Fruit fly (Drosophila melanogaster) whole organism, wandering third instar larva: ENCODE measurements around the gene Cmtr1.

ENCODE experiments used
- CG32264 ChIP-seq: fragments of 200-800 bp; sonication (Bioruptor generic); optimal IDR thresholded peaks from 2 replicates; lab custom pipeline; 2016; ENCODE audit warnings: missing biosample characterization, missing genetic modification characterization
- CG9705 ChIP-seq: fragments of 200-800 bp; sonication (Bioruptor generic); optimal IDR thresholded peaks from 2 replicates; lab custom pipeline; 2018; ENCODE audit warnings: missing biosample characterization, mild to moderate bottlenecking, missing genetic modification characterization
- CrebA ChIP-seq: fragments of 200-800 bp; sonication (Bioruptor generic); optimal IDR thresholded peaks from 2 replicates; lab custom pipeline; 2016; ENCODE audit warnings: missing biosample characterization, mild to moderate bottlenecking, missing genetic modification characterization, borderline replicate concordance
- Dfd ChIP-seq: fragments of >200 bp; optimal IDR thresholded peaks from 2 replicates; lab custom pipeline; 2017; ENCODE audit warnings: missing biosample characterization, missing genetic modification characterization
- Dif ChIP-seq: fragments of 200-275, 200-300 bp; sonication (Bioruptor generic); optimal IDR thresholded peaks from 2 replicates; lab custom pipeline; 2018; ENCODE audit warnings: missing biosample characterization, missing genetic modification characterization; ENCODE audit not compliant: partially characterized antibody
- HLH106 ChIP-seq: fragments of 200-800 bp; optimal IDR thresholded peaks from 3 replicates; lab custom pipeline; 2019; ENCODE audit warnings: missing biosample characterization, mild to moderate bottlenecking, missing genetic modification characterization, moderate library complexity
- Hnf4 ChIP-seq: fragments of 200-800 bp; sonication (Bioruptor generic); optimal IDR thresholded peaks from 2 replicates; lab custom pipeline; 2016; ENCODE audit warnings: missing biosample characterization, mild to moderate bottlenecking, missing genetic modification characterization
- Hr78 ChIP-seq: fragments of >200 bp; optimal IDR thresholded peaks from 2 replicates; lab custom pipeline; 2017; ENCODE audit warnings: missing biosample characterization, missing genetic modification characterization
- Hr83 ChIP-seq: fragments of 200-300 bp; sonication (Bioruptor generic); optimal IDR thresholded peaks from 2 replicates; lab custom pipeline; 2016; ENCODE audit warnings: missing biosample characterization, mild to moderate bottlenecking, missing genetic modification characterization, moderate library complexity; ENCODE audit not compliant: poor library complexity, severe bottlenecking
- Jra ChIP-seq: sonication (Bioruptor generic); optimal IDR thresholded peaks from 2 replicates; lab custom pipeline; 2016; ENCODE audit warnings: missing biosample characterization, missing genetic modification characterization
- Mio ChIP-seq: sonication (Bioruptor generic); optimal IDR thresholded peaks from 2 replicates; lab custom pipeline; 2016; ENCODE audit warnings: missing biosample characterization, missing genetic modification characterization
- Myc ChIP-seq: fragments of >200 bp; optimal IDR thresholded peaks from 2 replicates; lab custom pipeline; 2017
- N ChIP-seq: fragments of >200 bp; optimal IDR thresholded peaks from 2 replicates; lab custom pipeline; 2018; ENCODE audit warnings: missing biosample characterization, missing external identifiers, missing genetic modification characterization
- Rel ChIP-seq, 2 experiments: fragments of 200-800 bp; sonication (Bioruptor generic) in 1 of 2; optimal IDR thresholded peaks; 2 replicates in 1 of 2; 3 replicates in 1 of 2; lab custom pipeline; 2016 to 2019; ENCODE audit warnings: mild to moderate bottlenecking in 2 of 2, missing biosample characterization in 2 of 2, missing genetic modification characterization in 2 of 2, moderate library complexity in 1 of 2
- Sp1 ChIP-seq: fragments of 200-800 bp; sonication (Bioruptor generic); optimal IDR thresholded peaks from 3 replicates; lab custom pipeline; 2019; ENCODE audit warnings: missing biosample characterization, mild to moderate bottlenecking, missing genetic modification characterization, moderate library complexity
- Vsx2 ChIP-seq: fragments of 200-300, 225-300 bp; sonication (Bioruptor generic); optimal IDR thresholded peaks from 2 replicates; lab custom pipeline; 2018; ENCODE audit warnings: missing biosample characterization, missing genetic modification characterization; ENCODE audit not compliant: partially characterized antibody
- br ChIP-seq: fragments of 200-800 bp; sonication (Bioruptor generic); optimal IDR thresholded peaks from 2 replicates; lab custom pipeline; 2016; ENCODE audit warnings: missing biosample characterization, missing genetic modification characterization
- brk ChIP-seq: fragments of 200-800 bp; sonication (Bioruptor generic); optimal IDR thresholded peaks from 2 replicates; lab custom pipeline; 2016; ENCODE audit warnings: missing biosample characterization, mild to moderate bottlenecking, missing genetic modification characterization
- dl ChIP-seq, 2 experiments: fragments of 175-275, 200-275 bp in 1 of 2; fragments of 200-275 bp in 1 of 2; sonication (Bioruptor generic); optimal IDR thresholded peaks; lab custom pipeline; 2018; ENCODE audit warnings: mild to moderate bottlenecking in 2 of 2, missing biosample characterization in 2 of 2, missing genetic modification characterization in 2 of 2, moderate library complexity in 2 of 2; ENCODE audit not compliant: partially characterized antibody in 2 of 2, insufficient read depth in 1 of 2
- dmrt93B ChIP-seq: fragments of 200-800 bp; sonication (Bioruptor generic); optimal IDR thresholded peaks from 2 replicates; lab custom pipeline; 2018; ENCODE audit warnings: missing biosample characterization, mild to moderate bottlenecking, missing genetic modification characterization
- ey ChIP-seq: fragments of 200-800 bp; sonication (Bioruptor generic); optimal IDR thresholded peaks from 2 replicates; lab custom pipeline; 2016; ENCODE audit warnings: missing biosample characterization, missing genetic modification characterization
- foxo ChIP-seq, 2 experiments: fragments of 200-800 bp; sonication (Bioruptor generic); optimal IDR thresholded peaks; 2 replicates in 1 of 2; 3 replicates in 1 of 2; lab custom pipeline; 2016 to 2017; ENCODE audit warnings: missing biosample characterization in 2 of 2, missing genetic modification characterization in 2 of 2
- fru ChIP-seq: fragments of 200-800 bp; sonication (Bioruptor generic); optimal IDR thresholded peaks from 3 replicates; lab custom pipeline; 2016; ENCODE audit warnings: missing biosample characterization, mild to moderate bottlenecking, missing genetic modification characterization
- h ChIP-seq: fragments of 200-800 bp; sonication (Bioruptor generic); optimal IDR thresholded peaks from 3 replicates; lab custom pipeline; 2016; ENCODE audit warnings: missing biosample characterization, mild to moderate bottlenecking, missing genetic modification characterization
- jim ChIP-seq: fragments of 175-275, 200-325 bp; sonication (Bioruptor generic); optimal IDR thresholded peaks from 2 replicates; lab custom pipeline; 2016; ENCODE audit warnings: missing biosample characterization, mild to moderate bottlenecking, missing genetic modification characterization
- lola ChIP-seq: fragments of >200 bp; optimal IDR thresholded peaks from 2 replicates; lab custom pipeline; 2017; ENCODE audit warnings: missing biosample characterization, missing genetic modification characterization
- psq ChIP-seq: fragments of 200-800 bp; sonication (Bioruptor generic); optimal IDR thresholded peaks from 3 replicates; lab custom pipeline; 2017; ENCODE audit warnings: missing biosample characterization, mild to moderate bottlenecking, missing genetic modification characterization, moderate library complexity
- rgr ChIP-seq: fragments of 200-800 bp; sonication (Bioruptor generic); optimal IDR thresholded peaks from 3 replicates; lab custom pipeline; 2016; ENCODE audit warnings: missing biosample characterization, mild to moderate bottlenecking, missing genetic modification characterization
- sage ChIP-seq: fragments of 200-800 bp; sonication (Bioruptor generic); optimal IDR thresholded peaks from 2 replicates; lab custom pipeline; 2016; ENCODE audit warnings: missing biosample characterization, mild to moderate bottlenecking, missing genetic modification characterization
- sv ChIP-seq: fragments of 200-800 bp; sonication (Bioruptor generic); optimal IDR thresholded peaks from 3 replicates; lab custom pipeline; 2016; ENCODE audit warnings: missing biosample characterization, missing genetic modification characterization
- tai ChIP-seq: sonication (Bioruptor generic); optimal IDR thresholded peaks from 2 replicates; lab custom pipeline; 2016; ENCODE audit warnings: missing biosample characterization, missing genetic modification characterization
- woc ChIP-seq: sonication (Bioruptor generic); optimal IDR thresholded peaks from 2 replicates; lab custom pipeline; 2016; ENCODE audit warnings: missing biosample characterization, mild to moderate bottlenecking, missing genetic modification characterization

Cmtr1 gene

dm6 chrX:4100824-4101368 lies at the start of gene Cmtr1, which contains the start of gene CG15375:
TSS of gene Cmtr1 (minus strand) at chrX:4101031.
TSS of gene CG15375 (plus strand) at chrX:4101318.
- TF ChIP-seq Dif (GFP tag; lab: Kevin White, UChicago): no peak

dm6 chrX:4139043-4139442 lies 38.2 kb upstream of the Cmtr1 start:
- TF ChIP-seq Hnf4 (GFP tag; lab: Kevin White, UChicago) (no peak), tai (no peak), br (GFP tag; lab: Kevin White, UChicago) (no peak), dmrt93B (GFP tag; lab: Kevin White, UChicago) (no peak), fru (no peak), Rel (GFP tag; optimal IDR thresholded peaks at IDR 0.05; lab: Kevin White, UChicago) (no peak), Rel (tag; optimal IDR thresholded peaks at IDR 0.05; lab: Kevin White, UChicago) (no peak), N (no peak), brk (GFP tag; lab: Kevin White, UChicago) (no peak), Myc (lab: Kevin White, UChicago) (no peak), CrebA (no peak), woc (GFP tag; lab: Kevin White, UChicago) (no peak), lola (no peak), Vsx2 (GFP tag; lab: Kevin White, UChicago) (no peak), psq (GFP tag; lab: Kevin White, UChicago) (no peak), Mio (no peak), Dif (GFP tag; lab: Kevin White, UChicago) (no peak), Dfd (GFP tag; lab: Kevin White, UChicago) (no peak)

- TF ChIP-seq Rel (GFP tag; optimal IDR thresholded peaks at IDR 0.05; lab: Kevin White, UChicago) (no peak), Rel (tag; optimal IDR thresholded peaks at IDR 0.05; lab: Kevin White, UChicago) (peak; percentile 18), jim (GFP tag; lab: Kevin White, UChicago) (no peak)
These were observed 30.3 kb upstream of the Cmtr1 start, which contains the start of gene GlcAT-I for dm6 chrX:4131049-4131629. TSS of gene GlcAT-I (plus strand) at chrX:4131211.

dm6 chrX:4119582-4119981 lies 18.8 kb upstream of the Cmtr1 start:
- TF ChIP-seq CG32264 (GFP tag; lab: Kevin White, UChicago) (no peak), CrebA (no peak), dl (GFP tag; optimal IDR thresholded peaks at IDR 0.05; lab: Kevin White, UChicago; ENCODE audit: insufficient read depth in 1 of 2, partially characterized antibody in 2 of 2) (no peak), Jra (GFP tag; lab: Kevin White, UChicago) (no peak), N (no peak)

- TF ChIP-seq h (GFP tag; lab: Kevin White, UChicago) (peak; percentile 32), br (GFP tag; lab: Kevin White, UChicago) (peak; percentile 11), Myc (lab: Kevin White, UChicago) (peak; percentile 5), Jra (GFP tag; lab: Kevin White, UChicago) (peak; percentile 48), Sp1 (GFP tag; lab: Kevin White, UChicago) (peak; percentile 11), Vsx2 (GFP tag; lab: Kevin White, UChicago) (no peak), jim (GFP tag; lab: Kevin White, UChicago) (no peak), N (peak; percentile 2), sv (no peak), CG9705 (peak; percentile 10), brk (GFP tag; lab: Kevin White, UChicago) (no peak), Rel (GFP tag; optimal IDR thresholded peaks at IDR 0.05; lab: Kevin White, UChicago) (no peak), Rel (tag; optimal IDR thresholded peaks at IDR 0.05; lab: Kevin White, UChicago) (peak; percentile 5), CG32264 (GFP tag; lab: Kevin White, UChicago) (no peak), HLH106 (tag; lab: Kevin White, UChicago) (peak; percentile 36), foxo (GFP tag; optimal IDR thresholded peaks at IDR 0.05; lab: Kevin White, UChicago) (peak in 1 of 2 experiments; percentile 54), Hnf4 (GFP tag; lab: Kevin White, UChicago) (peak; percentile 72), sage (GFP tag; lab: Kevin White, UChicago) (no peak), woc (GFP tag; lab: Kevin White, UChicago) (no peak), ey (GFP tag; lab: Kevin White, UChicago) (peak; percentile 17), Hr83 (GFP tag; lab: Kevin White, UChicago) (peak; percentile 39), Dfd (GFP tag; lab: Kevin White, UChicago) (no peak), fru (peak; percentile 38), psq (GFP tag; lab: Kevin White, UChicago) (no peak), rgr (peak; percentile 70), Hr78 (GFP tag; lab: Kevin White, UChicago) (no peak)
These were observed 16.3 kb upstream of the Cmtr1 start, which contains the start of the genes tyf and Tip60 for dm6 chrX:4116834-4117736. TSS of gene tyf (plus strand) at chrX:4117020. TSS of gene Tip60 (minus strand) at chrX:4117487.
